Worm (Caenorhabditis elegans): Measurements from ENCODE around the gene arrd-7.

ce11 chrII:12058298-12058697 lies 4.1 kb downstream of the arrd-7 start:
- TF ChIP-seq flh-1 (GFP tag; optimal IDR thresholded peaks at IDR 0.05) (no peak), unc-62 (GFP tag; optimal IDR thresholded peaks at IDR 0.05) (no peak), ztf-11 (tag; optimal IDR thresholded peaks at IDR 0.05) (no peak), nhr-28 (tag; optimal IDR thresholded peaks at IDR 0.05) (no peak), mep-1 (tag; optimal IDR thresholded peaks at IDR 0.05) (no peak), lin-13 (tag; optimal IDR thresholded peaks at IDR 0.05) (no peak), pha-4 (tag; optimal IDR thresholded peaks at IDR 0.05) (no peak), blmp-1 (tag; optimal IDR thresholded peaks at IDR 0.05) (no peak)

All from whole organism, mixed stage, embryonic.